Worm (Caenorhabditis elegans) whole organism, L4/young adult: ENCODE measurements around the gene eps-8.

Source experiments
- W03F9.2 ChIP-seq: fragments of 150-350 bp; optimal IDR thresholded peaks from 2 replicates; lab custom pipeline; 2014; ENCODE audit warnings: missing biosample characterization, missing genetic modification characterization
- dao-5 ChIP-seq: sonication (generic microtip); optimal IDR thresholded peaks from 2 replicates; lab custom pipeline; 2016; ENCODE audit warnings: missing genotype, missing genetic modification characterization, moderate library complexity, missing compliant biosample characterization
- him-1 ChIP-seq: sonication (generic microtip); optimal IDR thresholded peaks from 2 replicates; lab custom pipeline; 2016; ENCODE audit warnings: missing genotype, missing genetic modification reagents, missing genetic modification characterization, missing compliant biosample characterization

DNA sequence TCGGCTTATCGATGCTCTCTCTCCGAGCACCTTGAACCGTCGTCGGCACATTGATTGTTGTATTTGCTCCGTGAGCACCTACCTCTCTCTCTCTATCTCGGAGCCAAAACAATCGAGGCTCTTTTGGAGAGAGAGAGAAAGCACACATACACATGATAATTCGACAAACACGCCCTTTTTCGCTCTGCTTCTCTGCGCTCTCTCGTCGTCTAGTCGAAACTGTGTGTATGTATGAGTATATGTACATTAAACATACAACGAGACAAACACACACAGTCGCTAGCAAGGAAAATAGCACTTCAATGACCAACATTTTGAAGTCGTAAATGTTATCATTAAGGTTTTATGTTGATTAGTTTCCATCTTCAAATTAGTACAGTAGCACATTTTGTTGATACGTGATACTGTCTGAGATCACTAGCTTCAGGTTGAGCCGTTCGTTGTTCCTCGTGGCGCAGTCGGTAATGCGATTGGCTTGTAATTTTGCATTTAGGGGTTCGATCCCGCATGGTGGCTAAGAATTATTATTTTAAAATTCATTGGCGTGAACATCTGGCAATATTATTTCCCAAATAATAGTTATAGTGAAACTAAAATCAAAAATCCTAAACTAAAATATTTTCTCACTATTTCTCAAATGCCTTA lies 4.2 kb upstream of the eps-8 start:
- TF ChIP-seq dao-5 (tag; lab: Kevin White, UChicago) = no peak
- TF ChIP-seq him-1 (tag; lab: Kevin White, UChicago) = no peak
- TF ChIP-seq W03F9.2 (tag; lab: Kevin White, UChicago) = no peak
